Fruit fly (Drosophila melanogaster): ENCODE measurements around the gene Vps52.

The Vps52 gene

dm6 chr2L:5507823-5508438 lies 15.8 kb downstream of the Vps52 start:
- no peak for TF ChIP-seq CG8478 (optimal IDR thresholded peaks at IDR 0.05)
- no peak for TF ChIP-seq psq (optimal IDR thresholded peaks at IDR 0.05)
- no peak for TF ChIP-seq usp (GFP tag; optimal IDR thresholded peaks at IDR 0.05)
- no peak for TF ChIP-seq EcR (GFP tag; optimal IDR thresholded peaks at IDR 0.05)
- no peak for TF ChIP-seq pan (optimal IDR thresholded peaks at IDR 0.05)
- no peak for TF ChIP-seq Dll (optimal IDR thresholded peaks at IDR 0.05)

DNA sequence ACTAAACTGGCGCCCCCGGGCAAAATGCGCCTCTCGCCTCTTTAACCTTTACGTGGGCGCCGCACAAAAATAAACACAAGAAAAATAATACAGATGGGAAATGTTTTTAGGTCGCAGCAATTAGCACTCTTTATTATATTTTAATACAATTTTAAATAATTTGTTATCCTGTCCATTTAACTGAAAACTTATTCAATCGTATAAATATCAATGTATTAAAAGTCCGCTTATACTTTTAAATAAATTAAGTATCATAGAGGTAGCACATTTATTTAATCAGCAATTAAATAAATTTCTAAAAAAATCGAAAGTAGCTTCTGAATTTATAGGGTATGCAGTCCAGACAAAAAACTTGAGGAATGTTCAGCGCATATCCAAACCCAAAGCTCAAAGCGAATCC lies 16.6 kb downstream of the Vps52 start:
- no peak for TF ChIP-seq CG8478 (optimal IDR thresholded peaks at IDR 0.05)
- no peak for TF ChIP-seq usp (GFP tag; optimal IDR thresholded peaks at IDR 0.05)
- TF ChIP-seq pan (optimal IDR thresholded peaks at IDR 0.05): no peak
- no peak for TF ChIP-seq psq (optimal IDR thresholded peaks at IDR 0.05)
- no peak for TF ChIP-seq Dll (optimal IDR thresholded peaks at IDR 0.05)
- TF ChIP-seq EcR (GFP tag; optimal IDR thresholded peaks at IDR 0.05): no peak

DNA sequence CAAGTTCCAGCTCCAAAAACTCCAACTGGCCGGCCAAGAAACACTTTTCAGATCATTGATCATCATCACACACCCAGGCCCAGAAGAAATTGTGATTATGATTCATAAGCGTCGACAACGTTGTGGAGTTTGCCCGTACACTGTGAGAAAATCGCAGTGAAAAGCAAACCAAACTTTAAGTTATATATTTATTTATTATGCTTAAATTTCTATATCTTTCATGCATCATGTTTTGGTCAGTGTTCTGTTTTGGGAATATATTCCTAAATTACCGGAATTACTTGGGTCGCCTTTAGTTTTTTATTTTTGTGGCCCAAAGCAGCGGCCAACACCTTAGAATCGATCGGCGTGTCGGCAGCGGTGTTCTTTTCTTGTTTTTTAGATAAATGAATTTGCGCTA lies 18.6 kb downstream of the Vps52 start:
- TF ChIP-seq CG8478 (optimal IDR thresholded peaks at IDR 0.05) (no peak), Dll (optimal IDR thresholded peaks at IDR 0.05) (no peak)

dm6 chr2L:5502868-5503267 lies 20.8 kb downstream of the Vps52 start:
- TF ChIP-seq pan (optimal IDR thresholded peaks at IDR 0.05) (no peak), psq (optimal IDR thresholded peaks at IDR 0.05) (no peak), usp (GFP tag; optimal IDR thresholded peaks at IDR 0.05) (no peak), EcR (GFP tag; optimal IDR thresholded peaks at IDR 0.05) (no peak), CG8478 (optimal IDR thresholded peaks at IDR 0.05) (no peak), Dll (optimal IDR thresholded peaks at IDR 0.05) (no peak)

- TF ChIP-seq usp (GFP tag; optimal IDR thresholded peaks at IDR 0.05): no peak
These were observed 22.4 kb downstream of the Vps52 start for dm6 chr2L:5501335-5501734.

- no peak for TF ChIP-seq EcR (GFP tag; optimal IDR thresholded peaks at IDR 0.05)
- no peak for TF ChIP-seq CG8478 (optimal IDR thresholded peaks at IDR 0.05)
- TF ChIP-seq pan (optimal IDR thresholded peaks at IDR 0.05): no peak
- no peak for TF ChIP-seq usp (GFP tag; optimal IDR thresholded peaks at IDR 0.05)
- no peak for TF ChIP-seq Dll (optimal IDR thresholded peaks at IDR 0.05)
- no peak for TF ChIP-seq psq (optimal IDR thresholded peaks at IDR 0.05)
These were observed 24.2 kb downstream of the Vps52 start for dm6 chr2L:5499458-5499857.

dm6 chr2L:5496468-5497093 lies 27.1 kb downstream of the Vps52 start:
- TF ChIP-seq Dll (optimal IDR thresholded peaks at IDR 0.05) (no peak), psq (optimal IDR thresholded peaks at IDR 0.05) (no peak), CG8478 (optimal IDR thresholded peaks at IDR 0.05) (no peak), usp (GFP tag; optimal IDR thresholded peaks at IDR 0.05) (no peak), pan (optimal IDR thresholded peaks at IDR 0.05) (no peak), EcR (GFP tag; optimal IDR thresholded peaks at IDR 0.05) (no peak)

dm6 chr2L:5494808-5495356 lies 28.8 kb downstream of the Vps52 start:
- TF ChIP-seq psq (optimal IDR thresholded peaks at IDR 0.05): no peak
- no peak for TF ChIP-seq Dll (optimal IDR thresholded peaks at IDR 0.05)
- no peak for TF ChIP-seq usp (GFP tag; optimal IDR thresholded peaks at IDR 0.05)
- no peak for TF ChIP-seq CG8478 (optimal IDR thresholded peaks at IDR 0.05)

DNA sequence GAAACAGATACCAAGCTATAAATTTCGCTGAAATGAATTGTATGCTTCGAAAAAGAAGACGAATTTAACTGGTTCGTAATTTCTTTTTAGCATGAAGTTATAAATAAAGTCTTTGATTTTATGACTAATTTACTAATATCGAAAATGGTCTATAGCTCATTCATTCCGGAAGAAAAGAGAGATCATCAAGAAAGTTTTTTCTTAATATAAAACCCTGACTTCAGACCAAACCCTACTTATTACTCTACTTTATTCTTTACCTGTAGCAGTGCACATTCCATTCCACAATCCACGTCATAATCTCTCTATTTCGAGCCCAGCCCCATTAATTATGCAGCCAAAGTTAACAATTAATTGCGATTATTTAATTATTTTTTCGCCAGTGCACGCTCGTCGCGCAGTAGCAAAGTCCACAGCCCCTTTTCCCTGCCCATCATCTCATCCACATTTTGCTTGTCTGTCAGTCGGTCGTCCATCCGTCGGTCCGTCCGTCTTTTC lies 29.7 kb downstream of the Vps52 start:
- no peak for TF ChIP-seq CG8478 (optimal IDR thresholded peaks at IDR 0.05)
- no peak for TF ChIP-seq EcR (GFP tag; optimal IDR thresholded peaks at IDR 0.05)
- no peak for TF ChIP-seq usp (GFP tag; optimal IDR thresholded peaks at IDR 0.05)
- no peak for TF ChIP-seq Dll (optimal IDR thresholded peaks at IDR 0.05)
- no peak for TF ChIP-seq psq (optimal IDR thresholded peaks at IDR 0.05)
- no peak for TF ChIP-seq pan (optimal IDR thresholded peaks at IDR 0.05)

dm6 chr2L:5492924-5493323 lies 30.8 kb downstream of the Vps52 start:
- TF ChIP-seq pan (optimal IDR thresholded peaks at IDR 0.05) (no peak), EcR (GFP tag; optimal IDR thresholded peaks at IDR 0.05) (no peak), psq (optimal IDR thresholded peaks at IDR 0.05) (no peak)

- no peak for TF ChIP-seq Dll (optimal IDR thresholded peaks at IDR 0.05)
- no peak for TF ChIP-seq pan (optimal IDR thresholded peaks at IDR 0.05)
- TF ChIP-seq usp (GFP tag; optimal IDR thresholded peaks at IDR 0.05): no peak
- TF ChIP-seq CG8478 (optimal IDR thresholded peaks at IDR 0.05): no peak
- TF ChIP-seq psq (optimal IDR thresholded peaks at IDR 0.05): no peak
- TF ChIP-seq EcR (GFP tag; optimal IDR thresholded peaks at IDR 0.05): no peak
These were observed 32.5 kb downstream of the Vps52 start for dm6 chr2L:5491220-5491619.

- TF ChIP-seq CG8478 (optimal IDR thresholded peaks at IDR 0.05) (no peak), usp (GFP tag; optimal IDR thresholded peaks at IDR 0.05) (no peak), psq (optimal IDR thresholded peaks at IDR 0.05) (no peak), EcR (GFP tag; optimal IDR thresholded peaks at IDR 0.05) (no peak), pan (optimal IDR thresholded peaks at IDR 0.05) (no peak), Dll (optimal IDR thresholded peaks at IDR 0.05) (no peak)
These were observed 33.8 kb downstream of the Vps52 start for dm6 chr2L:5489757-5490359.
